Fruit fly (Drosophila melanogaster) whole organism, prepupa: ENCODE data around the gene IleRS-m.
A peak's percentile ranks its signal among the peaks of the same experiment; 100 is the strongest.

Experiments used
- Blimp-1 ChIP-seq: fragments of 200-800 bp; sonication (Bioruptor generic); optimal IDR thresholded peaks from 3 replicates; lab custom pipeline; 2017; ENCODE audit warnings: missing biosample characterization, missing genetic modification characterization, mild to moderate bottlenecking, moderate library complexity, missing genetic modification reagents
- CG11762 ChIP-seq: fragments of 200-800 bp; sonication (Bioruptor generic); optimal IDR thresholded peaks from 3 replicates; lab custom pipeline; 2016; ENCODE audit warnings: missing biosample characterization, missing genetic modification characterization; ENCODE audit not compliant: insufficient read depth
- CG15336 ChIP-seq: fragments of 200-800 bp; sonication (Bioruptor generic); IDR thresholded peaks from 2 replicates; pipeline ENCODE4 v1.3.6; 2022; ENCODE audit warnings: missing biosample characterization, missing genetic modification characterization
- CG1621 ChIP-seq: fragments of 200-800 bp; sonication (Bioruptor generic); optimal IDR thresholded peaks from 3 replicates; lab custom pipeline; 2018; ENCODE audit warnings: missing biosample characterization, mild to moderate bottlenecking, missing genetic modification characterization
- CG16779 ChIP-seq: fragments of 200-800 bp; sonication (Bioruptor generic); optimal IDR thresholded peaks from 3 replicates; lab custom pipeline; 2017; ENCODE audit warnings: missing biosample characterization, mild to moderate bottlenecking, missing genetic modification characterization
- CG3032 ChIP-seq: fragments of 200-800 bp; optimal IDR thresholded peaks from 2 replicates; lab custom pipeline; 2019; ENCODE audit warnings: missing biosample characterization, mild to moderate bottlenecking, missing genetic modification characterization, moderate library complexity
- CG31627 ChIP-seq: fragments of 200-800 bp; sonication (Bioruptor generic); optimal IDR thresholded peaks from 3 replicates; lab custom pipeline; 2016; ENCODE audit warnings: missing biosample characterization, missing genetic modification characterization
- CG32006 ChIP-seq: fragments of 200-800 bp; sonication (Bioruptor generic); optimal IDR thresholded peaks from 3 replicates; lab custom pipeline; 2017; ENCODE audit warnings: missing biosample characterization, mild to moderate bottlenecking, missing genetic modification characterization
- CG3919 ChIP-seq: fragments of 200-800 bp; sonication (Bioruptor generic); optimal IDR thresholded peaks from 3 replicates; lab custom pipeline; 2016; ENCODE audit warnings: missing biosample characterization, missing genetic modification characterization
- CG6163 ChIP-seq: fragments of 200-800 bp; sonication (Bioruptor generic); IDR thresholded peaks from 3 replicates; pipeline ENCODE4 v1.3.6; 2022; ENCODE audit warnings: missing biosample characterization, missing genetic modification characterization
- CG6276 ChIP-seq: fragments of 200-800 bp; sonication (Bioruptor generic); optimal IDR thresholded peaks from 2 replicates; lab custom pipeline; 2017; ENCODE audit warnings: missing biosample characterization, mild to moderate bottlenecking, missing genetic modification characterization
- CG6792 ChIP-seq: fragments of 200-800 bp; sonication (Bioruptor generic); optimal IDR thresholded peaks from 3 replicates; lab custom pipeline; 2016; ENCODE audit warnings: missing biosample characterization, missing genetic modification characterization
- CG6808 ChIP-seq: fragments of 200-800 bp; sonication (Bioruptor generic); optimal IDR thresholded peaks from 3 replicates; lab custom pipeline; 2017; ENCODE audit warnings: missing biosample characterization, missing genetic modification characterization, mild to moderate bottlenecking, moderate library complexity, missing genetic modification reagents
- CG7368 ChIP-seq: fragments of 200-800 bp; sonication (Bioruptor generic); optimal IDR thresholded peaks from 3 replicates; lab custom pipeline; 2016; ENCODE audit warnings: missing biosample characterization, missing genetic modification characterization
- CG8119 ChIP-seq: fragments of 200-800 bp; sonication (Bioruptor generic); IDR thresholded peaks from 3 replicates; pipeline ENCODE4 v1.3.6; 2022; ENCODE audit warnings: missing biosample characterization, missing genetic modification characterization
- CG8319 ChIP-seq: fragments of 200-800 bp; sonication (Bioruptor generic); optimal IDR thresholded peaks from 3 replicates; lab custom pipeline; 2016; ENCODE audit warnings: missing biosample characterization, missing genetic modification characterization
- CG8632 ChIP-seq: fragments of 200-800 bp; sonication (Bioruptor generic); optimal IDR thresholded peaks from 3 replicates; lab custom pipeline; 2016; ENCODE audit warnings: missing biosample characterization, missing genetic modification characterization
- CG9139 ChIP-seq: fragments of 200-800 bp; sonication (Bioruptor generic); optimal IDR thresholded peaks from 3 replicates; lab custom pipeline; 2017; ENCODE audit warnings: missing biosample characterization, mild to moderate bottlenecking, missing genetic modification characterization
- Eip75B ChIP-seq: fragments of 200-800 bp; sonication (Bioruptor generic); optimal IDR thresholded peaks from 3 replicates; lab custom pipeline; 2016; ENCODE audit warnings: missing biosample characterization, missing genetic modification characterization
- Eip78C ChIP-seq: fragments of 200-800 bp; sonication (Bioruptor generic); peaks from one replicate; lab custom pipeline; 2016; ENCODE audit warnings: missing biosample characterization, missing genetic modification characterization
- Eip93F ChIP-seq: fragments of 200-800 bp; sonication (Bioruptor generic); optimal IDR thresholded peaks from 2 replicates; lab custom pipeline; 2016; ENCODE audit warnings: missing biosample characterization, mild to moderate bottlenecking, missing genetic modification characterization
- Ets21C ChIP-seq: fragments of 200-800 bp; sonication (Bioruptor generic); optimal IDR thresholded peaks from 3 replicates; lab custom pipeline; 2016; ENCODE audit warnings: missing biosample characterization, missing genetic modification characterization
- Gug ChIP-seq: fragments of 200-800 bp; sonication (Bioruptor generic); IDR thresholded peaks from 2 replicates; pipeline ENCODE4 v1.3.6; 2022; ENCODE audit warnings: missing biosample characterization, missing genetic modification characterization
- Hr39 ChIP-seq: fragments of 200-800 bp; sonication (Bioruptor generic); optimal IDR thresholded peaks from 2 replicates; lab custom pipeline; 2016; ENCODE audit warnings: missing biosample characterization, missing genetic modification characterization
- Hr4 ChIP-seq: fragments of 200-800 bp; sonication (Bioruptor generic); optimal IDR thresholded peaks from 3 replicates; lab custom pipeline; 2016; ENCODE audit warnings: missing biosample characterization, missing genetic modification characterization
- OdsH ChIP-seq: fragments of 200-800 bp; sonication (Bioruptor generic); optimal IDR thresholded peaks from 3 replicates; lab custom pipeline; 2016; ENCODE audit warnings: missing biosample characterization, missing genetic modification characterization
- Sox102F ChIP-seq: fragments of 200-800 bp; sonication (Bioruptor generic); optimal IDR thresholded peaks from 2 replicates; lab custom pipeline; 2016; ENCODE audit warnings: missing biosample characterization, mild to moderate bottlenecking, missing genetic modification characterization
- Sox14 ChIP-seq: fragments of 200-800 bp; sonication (Bioruptor generic); optimal IDR thresholded peaks from 3 replicates; lab custom pipeline; 2016; ENCODE audit warnings: missing biosample characterization, missing genetic modification characterization
- Sox15 ChIP-seq: fragments of 200-800 bp; sonication (Bioruptor generic); optimal IDR thresholded peaks from 3 replicates; lab custom pipeline; 2016; ENCODE audit warnings: missing biosample characterization, missing genetic modification characterization
- achi ChIP-seq: fragments of 200-800 bp; sonication (Bioruptor generic); optimal IDR thresholded peaks from 3 replicates; lab custom pipeline; 2016; ENCODE audit warnings: missing biosample characterization, missing genetic modification characterization
- acj6 ChIP-seq: fragments of 200-800 bp; sonication (Bioruptor generic); optimal IDR thresholded peaks from 3 replicates; lab custom pipeline; 2016; ENCODE audit warnings: missing biosample characterization, missing genetic modification characterization
- dsx ChIP-seq: fragments of 200-800 bp; optimal IDR thresholded peaks from 3 replicates; lab custom pipeline; 2019; ENCODE audit warnings: missing biosample characterization, mild to moderate bottlenecking, missing genetic modification characterization, moderate library complexity; ENCODE audit not compliant: poor library complexity, severe bottlenecking
- eg ChIP-seq: fragments of 200-800 bp; sonication (Bioruptor generic); IDR thresholded peaks from 3 replicates; pipeline ENCODE4 v1.3.6; 2022; ENCODE audit warnings: missing biosample characterization, missing genetic modification characterization
- esn ChIP-seq: fragments of 200-800 bp; sonication (Bioruptor generic); optimal IDR thresholded peaks from 2 replicates; lab custom pipeline; 2016; ENCODE audit warnings: missing biosample characterization, mild to moderate bottlenecking, missing genetic modification characterization, moderate library complexity
- fd85E ChIP-seq: fragments of 200-800 bp; sonication (Bioruptor generic); optimal IDR thresholded peaks from 3 replicates; lab custom pipeline; 2016; ENCODE audit warnings: missing biosample characterization, missing genetic modification characterization
- fkh ChIP-seq: fragments of 200-800 bp; sonication (Bioruptor generic); optimal IDR thresholded peaks from 3 replicates; lab custom pipeline; 2017; ENCODE audit warnings: missing biosample characterization, mild to moderate bottlenecking, missing genetic modification characterization, moderate library complexity
- lz ChIP-seq: fragments of 200-800 bp; sonication (Bioruptor generic); optimal IDR thresholded peaks from 3 replicates; lab custom pipeline; 2016; ENCODE audit warnings: missing biosample characterization, missing genetic modification characterization
- pdm3 ChIP-seq: fragments of 200-800 bp; sonication (Bioruptor generic); optimal IDR thresholded peaks from 3 replicates; lab custom pipeline; 2016; ENCODE audit warnings: missing biosample characterization, missing genetic modification characterization
- salr ChIP-seq, 2 experiments: fragments of 200-800 bp; sonication (Bioruptor generic); optimal IDR thresholded peaks; 3 replicates each; lab custom pipeline; 2016 to 2018; ENCODE audit warnings: missing biosample characterization in 2 of 2, missing genetic modification characterization in 2 of 2, mild to moderate bottlenecking in 1 of 2
- spab ChIP-seq: fragments of 200-800 bp; sonication (Bioruptor generic); optimal IDR thresholded peaks from 2 replicates; lab custom pipeline; 2017; ENCODE audit warnings: missing biosample characterization, mild to moderate bottlenecking, missing genetic modification characterization, missing genetic modification reagents
- ss ChIP-seq, 2 experiments: fragments of 200-800 bp; sonication (Bioruptor generic); optimal IDR thresholded peaks; 2 replicates in 1 of 2; 3 replicates in 1 of 2; lab custom pipeline; 2017 to 2018; ENCODE audit warnings: mild to moderate bottlenecking in 2 of 2, missing biosample characterization in 2 of 2, missing genetic modification characterization in 2 of 2, moderate library complexity in 1 of 2
- svp ChIP-seq: fragments of 200-800 bp; sonication (Bioruptor generic); peaks from one replicate; lab custom pipeline; 2016; ENCODE audit warnings: missing biosample characterization, missing genetic modification characterization
- topi ChIP-seq: fragments of 200-800 bp; sonication (Bioruptor generic); optimal IDR thresholded peaks from 3 replicates; lab custom pipeline; 2016; ENCODE audit warnings: missing biosample characterization, missing genetic modification characterization
- vri ChIP-seq: fragments of 200-800 bp; sonication (Bioruptor generic); optimal IDR thresholded peaks from 3 replicates; lab custom pipeline; 2016; ENCODE audit warnings: missing biosample characterization, mild to moderate bottlenecking, missing genetic modification characterization

IleRS-m gene

dm6 chr3L:16052145-16053025 is 47.7 kb upstream of the IleRS-m start:
- TF ChIP-seq CG8119 (GFP tag; lab: Robert Waterston, UW): peak; percentile 42; the same call in 2 of the 3 replicates
- peak; percentile 91 for TF ChIP-seq fkh (GFP tag; lab: Kevin White, UChicago)
- TF ChIP-seq Hr39 (GFP tag; lab: Kevin White, UChicago): no peak
- TF ChIP-seq eg (GFP tag; lab: Robert Waterston, UW): 0 out of 3 replicates have a peak, but pooled peaks have one; percentile 3
- TF ChIP-seq CG9139 (GFP tag; lab: Kevin White, UChicago): peak; percentile 9
- peak; percentile 18 for TF ChIP-seq fd85E
- TF ChIP-seq pdm3: no peak
- peak; percentile 60; the same call in 2 of the 3 replicates for TF ChIP-seq CG6163
- TF ChIP-seq CG6808: peak; percentile 18
- TF ChIP-seq CG6792 (GFP tag; lab: Kevin White, UChicago): no peak
- TF ChIP-seq ss (GFP tag; optimal IDR thresholded peaks at IDR 0.05; lab: Kevin White, UChicago): peak; percentile 23 to 53
- peak; percentile 31 for TF ChIP-seq spab (GFP tag; lab: Kevin White, UChicago)
- peak; percentile 28 for TF ChIP-seq Eip78C (GFP tag; lab: Kevin White, UChicago)
- TF ChIP-seq Sox14 (GFP tag; lab: Kevin White, UChicago): peak; percentile 48
- peak; percentile 2 for TF ChIP-seq CG6276
- no peak for TF ChIP-seq achi (GFP tag; lab: Kevin White, UChicago)
- peak; percentile 32 for TF ChIP-seq CG32006
- TF ChIP-seq Sox102F: peak; percentile 27
- TF ChIP-seq svp (GFP tag; lab: Kevin White, UChicago): no peak
- peak; percentile 63 for TF ChIP-seq vri (GFP tag; lab: Kevin White, UChicago)
- TF ChIP-seq salr (GFP tag; optimal IDR thresholded peaks at IDR 0.05; lab: Kevin White, UChicago): peak in 1 of 2 experiments; percentile 56
- no peak for TF ChIP-seq Hr4 (GFP tag; lab: Kevin White, UChicago)
- TF ChIP-seq dsx (GFP tag; lab: Kevin White, UChicago): peak; percentile 62

- TF ChIP-seq Blimp-1 (GFP tag; lab: Kevin White, UChicago) (no peak), CG6276 (no peak), Eip78C (GFP tag; lab: Kevin White, UChicago) (no peak), CG16779 (tag; lab: Kevin White, UChicago) (no peak), CG32006 (no peak), svp (GFP tag; lab: Kevin White, UChicago) (no peak), esn (GFP tag; lab: Kevin White, UChicago) (no peak), CG1621 (no peak), Gug (GFP tag; lab: Robert Waterston, UW) (no peak), lz (GFP tag; lab: Kevin White, UChicago) (no peak), CG3032 (tag; lab: Kevin White, UChicago) (no peak), pdm3 (no peak), Hr39 (GFP tag; lab: Kevin White, UChicago) (no peak)
Measured at dm6 chr3L:16053026-16053556, 47.0 kb upstream of the IleRS-m start.

dm6 chr3L:16054095-16054494 is 46.0 kb upstream of the IleRS-m start:
- TF ChIP-seq CG31627 (GFP tag; lab: Kevin White, UChicago) (peak; percentile 23), CG15336 (peak; percentile 71), acj6 (GFP tag; lab: Kevin White, UChicago) (peak; percentile 25), Eip93F (GFP tag; lab: Kevin White, UChicago) (no peak), achi (GFP tag; lab: Kevin White, UChicago) (peak; percentile 40), CG8119 (GFP tag; lab: Robert Waterston, UW) (peak; percentile 71; the same call in 2 of the 3 replicates), Sox15 (peak; percentile 6), OdsH (GFP tag; lab: Kevin White, UChicago) (peak; percentile 40), CG3032 (tag; lab: Kevin White, UChicago) (no peak), svp (GFP tag; lab: Kevin White, UChicago) (peak; percentile 61), topi (GFP tag; lab: Kevin White, UChicago) (peak; percentile 12), Hr4 (GFP tag; lab: Kevin White, UChicago) (peak; percentile 58), Ets21C (GFP tag; lab: Kevin White, UChicago) (no peak), CG7368 (GFP tag; lab: Kevin White, UChicago) (no peak), CG3919 (GFP tag; lab: Kevin White, UChicago) (peak; percentile 10), CG11762 (GFP tag; lab: Kevin White, UChicago) (no peak), fkh (GFP tag; lab: Kevin White, UChicago) (no peak), salr (GFP tag; optimal IDR thresholded peaks at IDR 0.05; lab: Kevin White, UChicago) (no peak), Eip75B (GFP tag; lab: Kevin White, UChicago) (no peak), CG8319 (GFP tag; lab: Kevin White, UChicago) (no peak), Hr39 (GFP tag; lab: Kevin White, UChicago) (peak; percentile 16), CG32006 (peak; percentile 66), CG9139 (GFP tag; lab: Kevin White, UChicago) (no peak), Sox14 (GFP tag; lab: Kevin White, UChicago) (peak; percentile 24), CG8632 (GFP tag; lab: Kevin White, UChicago) (no peak), CG6276 (peak; percentile 42)
